Worm (Caenorhabditis elegans) whole organism, L3 larva: ENCODE data around the gene sqt-3.

Source experiments
- R02D3.7 ChIP-seq: fragments of 150-350 bp; optimal IDR thresholded peaks from 2 replicates; lab custom pipeline; 2014; ENCODE audit warnings: missing biosample characterization, missing genetic modification characterization
- egl-27 ChIP-seq: sonication (generic microtip); optimal IDR thresholded peaks from 4 replicates; lab custom pipeline; 2017; ENCODE audit warnings: missing biosample characterization, missing genetic modification reagents, missing genetic modification characterization
- elt-1 ChIP-seq: fragments of 150-350 bp; optimal IDR thresholded peaks from 2 replicates; lab custom pipeline; 2014; ENCODE audit warnings: missing biosample characterization, missing genetic modification characterization
- fos-1 ChIP-seq: fragments of 150-350 bp; optimal IDR thresholded peaks from 2 replicates; lab custom pipeline; 2014; ENCODE audit warnings: missing biosample characterization, missing genetic modification characterization
- nhr-237 ChIP-seq: fragments of 150-350 bp; optimal IDR thresholded peaks from 2 replicates; lab custom pipeline; 2014; ENCODE audit warnings: missing biosample characterization, missing genetic modification characterization
- pha-4 ChIP-seq: fragments of 150-350 bp; optimal IDR thresholded peaks from 2 replicates; lab custom pipeline; 2014; ENCODE audit warnings: missing biosample characterization, missing genetic modification reagents, missing genetic modification characterization
- pqm-1 ChIP-seq: fragments of 150-350 bp; optimal IDR thresholded peaks from 2 replicates; lab custom pipeline; 2017; ENCODE audit warnings: missing biosample characterization, missing genetic modification characterization, inconsistent platforms
- skn-1 ChIP-seq: fragments of 150-350 bp; optimal IDR thresholded peaks from 2 replicates; lab custom pipeline; 2014; ENCODE audit warnings: missing biosample characterization, missing genetic modification characterization
- unc-62 ChIP-seq: fragments of 150-350 bp; sonication (generic microtip); optimal IDR thresholded peaks from 4 replicates; lab custom pipeline; 2014; ENCODE audit warnings: missing biosample characterization, missing genetic modification reagents, missing genetic modification characterization
- zag-1 ChIP-seq: fragments of 150-350 bp; optimal IDR thresholded peaks from 2 replicates; lab custom pipeline; 2014; ENCODE audit warnings: missing biosample characterization, missing genetic modification characterization
- ztf-11 ChIP-seq: fragments of 150-350 bp; optimal IDR thresholded peaks from 2 replicates; lab custom pipeline; 2014; ENCODE audit warnings: missing biosample characterization, missing genetic modification characterization

- TF ChIP-seq fos-1 (no peak), pha-4 (no peak), ztf-11 (tag; lab: Kevin White, UChicago) (no peak), egl-27 (no peak), elt-1 (tag; lab: Kevin White, UChicago) (no peak), nhr-237 (no peak), zag-1 (tag; lab: Kevin White, UChicago) (no peak), R02D3.7 (tag; lab: Kevin White, UChicago) (no peak), unc-62 (GFP tag; lab: Kevin White, UChicago) (no peak), skn-1 (no peak), pqm-1 (no peak)
Observed at ce11 chrV:12307011-12307540, 45.5 kb upstream of the sqt-3 start, which contains the start of gene srg-45.
